Worm (Caenorhabditis elegans): Measurements from ENCODE around the gene str-252.

str-252 gene

DNA sequence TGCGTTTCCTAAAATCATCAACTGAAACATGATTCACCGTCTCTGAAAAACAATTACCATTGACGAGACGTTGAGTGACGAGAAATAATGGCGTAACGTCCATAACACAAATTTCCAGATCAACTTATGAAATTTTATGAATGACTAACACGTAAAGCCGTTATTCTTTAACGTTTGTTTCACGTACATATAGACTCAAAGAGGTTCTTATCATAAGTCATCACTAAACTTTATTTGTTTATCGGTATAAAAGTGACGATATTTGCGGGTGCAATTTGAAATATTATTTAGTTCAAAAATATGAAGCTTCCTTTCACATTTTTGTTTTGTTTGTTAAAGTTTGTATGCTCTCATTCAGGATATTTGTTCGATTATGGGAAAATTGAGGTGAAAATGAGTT is 17.1 kb upstream of the str-252 start, which contains the start of gene oac-3:
Gene oac-3, plus strand, starts transcription at position 301 of the 400 bp plus-strand sequence.
- TF ChIP-seq tra-4 (tag; optimal IDR thresholded peaks at IDR 0.05) (no peak), B0310.2 (tag; optimal IDR thresholded peaks at IDR 0.05) (no peak), sea-1 (GFP tag; conservative IDR thresholded peaks at IDR 0.05) (no peak), scrt-1 (GFP tag; IDR thresholded peaks at IDR 0.05) (no peak), hnd-1 (tag; optimal IDR thresholded peaks at IDR 0.05) (no peak), tbx-11 (GFP tag; IDR thresholded peaks at IDR 0.05) (no peak), ets-7 (tag; optimal IDR thresholded peaks at IDR 0.05) (no peak), F13C5.2 (tag; optimal IDR thresholded peaks at IDR 0.05) (no peak), tbx-37 (GFP tag; conservative IDR thresholded peaks at IDR 0.05) (no peak), pes-1 (GFP tag; IDR thresholded peaks at IDR 0.05) (no peak), flt-1 (GFP tag; IDR thresholded peaks at IDR 0.05) (no peak)

DNA sequence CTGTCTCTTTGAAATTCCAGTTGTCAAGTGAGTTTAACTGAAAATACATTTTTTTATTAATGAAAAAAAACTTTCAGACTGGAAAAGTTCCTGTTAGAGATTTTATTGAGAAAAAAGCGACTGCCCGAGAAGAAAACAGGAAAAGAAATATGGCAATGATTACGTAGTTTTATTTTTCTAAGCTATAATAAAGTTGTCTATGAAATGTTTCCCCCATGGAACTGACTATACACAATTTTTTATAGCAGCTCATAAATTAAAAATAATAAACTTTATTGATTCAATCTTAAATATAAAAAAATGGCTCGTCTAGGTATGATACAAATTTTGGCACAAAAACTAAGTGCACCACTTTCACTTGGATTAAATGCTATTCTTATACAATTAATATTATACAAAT is 13.8 kb upstream of the str-252 start, which contains the start of gene C06B3.1:
Gene C06B3.1, plus strand, starts transcription at position 301 of the 400 bp plus-strand sequence.
- TF ChIP-seq ets-7 (tag; optimal IDR thresholded peaks at IDR 0.05) (no peak), flt-1 (GFP tag; IDR thresholded peaks at IDR 0.05) (no peak), B0310.2 (tag; optimal IDR thresholded peaks at IDR 0.05) (no peak), hmg-4 (GFP tag; optimal IDR thresholded peaks at IDR 0.05) (no peak), ceh-13 (GFP tag; optimal IDR thresholded peaks at IDR 0.05) (no peak), ama-1 (optimal IDR thresholded peaks at IDR 0.05) (no peak), scrt-1 (GFP tag; IDR thresholded peaks at IDR 0.05) (no peak), hnd-1 (tag; optimal IDR thresholded peaks at IDR 0.05) (no peak), tbx-11 (GFP tag; IDR thresholded peaks at IDR 0.05) (no peak), ceh-36 (tag; optimal IDR thresholded peaks at IDR 0.05) (no peak), F13C5.2 (tag; optimal IDR thresholded peaks at IDR 0.05) (no peak), sea-1 (GFP tag; conservative IDR thresholded peaks at IDR 0.05) (no peak), tbx-37 (GFP tag; conservative IDR thresholded peaks at IDR 0.05) (no peak), pes-1 (GFP tag; IDR thresholded peaks at IDR 0.05) (no peak), tra-4 (tag; optimal IDR thresholded peaks at IDR 0.05) (no peak), hmbx-1 (tag; optimal IDR thresholded peaks at IDR 0.05) (no peak), aly-1 (tag; optimal IDR thresholded peaks at IDR 0.05) (no peak)

DNA sequence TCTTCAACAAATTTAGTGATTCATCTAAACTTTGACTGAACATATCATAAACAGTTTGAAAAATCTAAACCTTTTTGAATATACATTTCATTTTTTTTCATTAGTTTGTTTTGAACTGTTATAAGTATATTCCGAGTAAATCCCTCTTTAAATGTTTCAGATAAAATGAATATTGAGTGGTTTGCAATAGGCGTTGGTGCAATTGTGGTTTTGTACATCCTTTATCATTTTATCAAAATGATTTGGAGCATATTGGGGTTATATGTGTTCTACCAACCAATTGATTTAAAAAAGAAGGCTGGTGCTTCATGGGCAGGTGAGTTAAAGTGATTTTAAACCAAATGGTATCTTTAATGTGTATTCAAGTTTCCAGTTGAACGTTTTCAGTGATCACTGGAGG is 11.8 kb upstream of the str-252 start, which contains the start of gene stdh-3:
Gene stdh-3, plus strand, starts transcription at position 166 of the 400 bp plus-strand sequence.
- TF ChIP-seq aly-1 (tag; optimal IDR thresholded peaks at IDR 0.05) (no peak), sea-1 (GFP tag; conservative IDR thresholded peaks at IDR 0.05) (no peak), scrt-1 (GFP tag; IDR thresholded peaks at IDR 0.05) (no peak), hmg-4 (GFP tag; optimal IDR thresholded peaks at IDR 0.05) (no peak), pes-1 (GFP tag; IDR thresholded peaks at IDR 0.05) (no peak), tbx-37 (GFP tag; conservative IDR thresholded peaks at IDR 0.05) (no peak), flt-1 (GFP tag; IDR thresholded peaks at IDR 0.05) (no peak)

DNA sequence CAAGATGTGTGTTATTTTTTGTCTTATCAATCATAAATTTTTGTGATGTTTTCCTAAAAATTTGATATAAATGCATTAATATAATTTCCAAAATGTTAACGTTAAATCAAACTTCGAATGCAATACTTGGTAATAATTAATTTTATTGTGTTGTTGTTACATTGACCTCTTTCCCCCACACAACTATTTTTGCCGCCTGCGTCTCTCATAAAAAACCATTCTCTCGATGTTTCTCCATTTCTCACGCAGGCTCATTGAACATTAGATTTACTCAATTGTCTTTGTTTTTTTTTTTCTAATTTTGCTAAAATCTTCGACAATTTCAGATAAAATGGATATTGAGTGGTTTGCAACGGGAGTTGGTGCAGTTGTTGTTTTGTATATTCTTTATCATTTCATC is 10.1 kb upstream of the str-252 start, which contains the start of gene stdh-1:
Gene stdh-1, plus strand, starts transcription at position 327 of the 400 bp plus-strand sequence.
- TF ChIP-seq tra-4 (tag; optimal IDR thresholded peaks at IDR 0.05) (no peak), sea-1 (GFP tag; conservative IDR thresholded peaks at IDR 0.05) (no peak), scrt-1 (GFP tag; IDR thresholded peaks at IDR 0.05) (no peak), ceh-36 (tag; optimal IDR thresholded peaks at IDR 0.05) (no peak), ama-1 (optimal IDR thresholded peaks at IDR 0.05) (no peak), ceh-13 (GFP tag; optimal IDR thresholded peaks at IDR 0.05) (no peak), F13C5.2 (tag; optimal IDR thresholded peaks at IDR 0.05) (no peak), hnd-1 (tag; optimal IDR thresholded peaks at IDR 0.05) (no peak), pes-1 (GFP tag; IDR thresholded peaks at IDR 0.05) (no peak), tbx-11 (GFP tag; IDR thresholded peaks at IDR 0.05) (no peak)

DNA sequence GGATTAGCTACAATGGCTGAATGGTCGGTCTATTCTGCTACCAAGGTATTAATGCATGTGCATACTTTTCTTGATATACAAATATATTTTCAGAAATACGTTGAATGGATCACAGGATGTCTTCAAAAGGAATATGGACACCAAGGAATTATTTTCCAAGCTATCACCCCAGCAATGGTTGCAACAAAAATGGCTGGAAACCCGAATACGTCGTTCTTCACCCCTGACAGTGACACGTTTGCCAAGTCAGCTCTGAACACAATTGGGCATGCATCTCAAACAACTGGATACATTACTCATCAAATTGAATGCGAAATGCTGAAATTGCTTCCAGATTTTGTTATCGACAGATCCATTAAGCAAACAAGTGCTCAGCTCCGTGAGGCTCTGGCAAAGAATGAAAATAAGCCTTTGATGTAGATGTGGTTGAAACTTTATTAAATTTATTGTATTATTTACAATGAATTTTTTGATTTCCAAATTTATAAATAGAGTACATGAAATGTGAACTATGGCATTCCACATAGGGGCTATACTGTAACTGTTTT is 8.7 kb upstream of the str-252 start:
- TF ChIP-seq flt-1 (GFP tag; IDR thresholded peaks at IDR 0.05) (no peak), tra-4 (tag; optimal IDR thresholded peaks at IDR 0.05) (no peak), F13C5.2 (tag; optimal IDR thresholded peaks at IDR 0.05) (no peak), ceh-13 (GFP tag; optimal IDR thresholded peaks at IDR 0.05) (no peak), aly-1 (tag; optimal IDR thresholded peaks at IDR 0.05) (no peak), tbx-11 (GFP tag; IDR thresholded peaks at IDR 0.05) (no peak), ama-1 (optimal IDR thresholded peaks at IDR 0.05) (no peak), hmg-4 (GFP tag; optimal IDR thresholded peaks at IDR 0.05) (no peak), scrt-1 (GFP tag; IDR thresholded peaks at IDR 0.05) (no peak), hmbx-1 (tag; optimal IDR thresholded peaks at IDR 0.05) (no peak), B0310.2 (tag; optimal IDR thresholded peaks at IDR 0.05) (no peak), sea-1 (GFP tag; conservative IDR thresholded peaks at IDR 0.05) (no peak), hnd-1 (tag; optimal IDR thresholded peaks at IDR 0.05) (no peak)

DNA sequence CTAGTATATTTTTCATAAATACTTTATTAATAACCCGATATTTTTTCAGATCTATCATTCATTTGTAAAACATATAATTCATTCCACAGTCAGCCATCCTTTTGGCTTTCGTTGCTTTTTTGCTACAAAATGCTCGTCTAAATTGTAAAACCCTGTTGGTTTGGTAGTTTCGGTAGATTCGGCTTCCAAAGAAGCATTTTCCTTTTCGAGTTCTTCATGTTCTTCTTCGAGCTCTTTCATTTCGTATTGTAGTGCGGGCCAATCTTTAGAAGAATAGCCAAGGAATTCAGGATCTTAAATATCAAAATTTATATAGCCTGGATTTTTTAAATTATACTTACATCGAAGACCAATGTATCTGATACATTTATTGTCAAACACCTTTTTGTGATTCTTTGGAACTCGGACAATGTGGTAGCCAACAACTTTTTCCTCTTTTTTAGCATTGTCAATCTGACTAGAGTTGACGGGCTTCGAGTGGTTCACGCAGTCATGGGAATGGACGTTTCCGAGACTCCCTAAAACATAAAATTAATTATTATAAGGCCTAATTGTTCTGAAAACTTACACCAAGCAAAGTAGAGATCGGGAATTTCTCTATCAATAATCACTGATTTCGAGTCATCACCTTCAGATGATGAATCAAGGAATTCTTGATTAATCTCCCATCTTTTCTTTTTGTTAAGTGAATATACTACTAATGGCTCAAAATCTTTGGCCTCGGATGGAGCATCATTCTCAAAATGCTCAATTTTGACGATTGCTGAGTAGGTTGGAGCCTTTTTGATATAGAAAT is 8.0 kb upstream of the str-252 start:
- TF ChIP-seq hmg-4 (GFP tag; optimal IDR thresholded peaks at IDR 0.05) (no peak), tbx-11 (GFP tag; IDR thresholded peaks at IDR 0.05) (no peak), aly-1 (tag; optimal IDR thresholded peaks at IDR 0.05) (no peak), scrt-1 (GFP tag; IDR thresholded peaks at IDR 0.05) (no peak), hnd-1 (tag; optimal IDR thresholded peaks at IDR 0.05) (no peak), pes-1 (GFP tag; IDR thresholded peaks at IDR 0.05) (no peak), ceh-13 (GFP tag; optimal IDR thresholded peaks at IDR 0.05) (no peak), tra-4 (tag; optimal IDR thresholded peaks at IDR 0.05) (no peak), hmbx-1 (tag; optimal IDR thresholded peaks at IDR 0.05) (no peak), sea-1 (GFP tag; conservative IDR thresholded peaks at IDR 0.05) (no peak), flt-1 (GFP tag; IDR thresholded peaks at IDR 0.05) (no peak), tbx-37 (GFP tag; conservative IDR thresholded peaks at IDR 0.05) (no peak), ama-1 (optimal IDR thresholded peaks at IDR 0.05) (no peak)

DNA sequence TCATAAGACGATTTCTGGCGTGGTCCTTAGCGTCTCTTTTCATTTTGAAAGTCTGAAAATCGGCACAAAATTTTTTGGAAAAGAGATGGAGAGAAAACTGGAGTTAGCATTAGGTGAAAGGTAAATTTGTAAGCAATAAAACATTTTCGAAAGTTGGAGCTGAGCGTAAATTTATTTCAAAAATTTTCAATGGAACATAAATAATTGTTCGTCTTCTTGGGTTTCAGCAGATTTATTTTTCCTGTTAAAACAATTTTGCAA is 7.5 kb upstream of the str-252 start, which contains the start of gene C06B3.6:
Gene C06B3.6, minus strand, starts transcription at position 52 of the 261 bp plus-strand sequence.
- TF ChIP-seq hnd-1 (tag; optimal IDR thresholded peaks at IDR 0.05): no peak
- no peak for TF ChIP-seq ceh-36 (tag; optimal IDR thresholded peaks at IDR 0.05)
- no peak for TF ChIP-seq tbx-11 (GFP tag; IDR thresholded peaks at IDR 0.05)
- TF ChIP-seq sea-1 (GFP tag; conservative IDR thresholded peaks at IDR 0.05): no peak
- no peak for TF ChIP-seq ama-1 (optimal IDR thresholded peaks at IDR 0.05)
- TF ChIP-seq tbx-37 (GFP tag; conservative IDR thresholded peaks at IDR 0.05): no peak

Data from whole organism, early embryonic.